Fruit fly (Drosophila melanogaster) whole organism, prepupa: Measurements from ENCODE around the gene Rai1.

Experiments used
- CG6276 ChIP-seq: fragments of 200-800 bp; sonication (Bioruptor generic); optimal IDR thresholded peaks from 2 replicates; lab custom pipeline; 2017; ENCODE audit warnings: missing biosample characterization, mild to moderate bottlenecking, missing genetic modification characterization
- CG9139 ChIP-seq: fragments of 200-800 bp; sonication (Bioruptor generic); optimal IDR thresholded peaks from 3 replicates; lab custom pipeline; 2017; ENCODE audit warnings: missing biosample characterization, mild to moderate bottlenecking, missing genetic modification characterization
- Hr4 ChIP-seq: fragments of 200-800 bp; sonication (Bioruptor generic); optimal IDR thresholded peaks from 3 replicates; lab custom pipeline; 2016; ENCODE audit warnings: missing biosample characterization, missing genetic modification characterization
- dac ChIP-seq: fragments of 200-800 bp; sonication (Bioruptor generic); optimal IDR thresholded peaks from 2 replicates; lab custom pipeline; 2017; ENCODE audit warnings: missing biosample characterization, mild to moderate bottlenecking, missing genetic modification characterization
- eg ChIP-seq: fragments of 200-800 bp; sonication (Bioruptor generic); IDR thresholded peaks from 3 replicates; pipeline ENCODE4 v1.3.6; 2022; ENCODE audit warnings: missing biosample characterization, missing genetic modification characterization
- lz ChIP-seq: fragments of 200-800 bp; sonication (Bioruptor generic); optimal IDR thresholded peaks from 3 replicates; lab custom pipeline; 2016; ENCODE audit warnings: missing biosample characterization, missing genetic modification characterization
- svp ChIP-seq: fragments of 200-800 bp; sonication (Bioruptor generic); peaks from one replicate; lab custom pipeline; 2016; ENCODE audit warnings: missing biosample characterization, missing genetic modification characterization

- TF ChIP-seq CG6276 (GFP tag; lab: Kevin White, UChicago) (no peak), Hr4 (GFP tag; lab: Kevin White, UChicago) (peak; percentile 0), lz (GFP tag; lab: Kevin White, UChicago) (no peak), eg (no peak), dac (GFP tag; lab: Kevin White, UChicago) (no peak), svp (GFP tag; lab: Kevin White, UChicago) (no peak), CG9139 (no peak)
Observed at dm6 chrX:16830081-16830480, 26.9 kb upstream of the Rai1 start.
